Worm (Caenorhabditis elegans) whole organism, young adult: ENCODE measurements around the gene Y50E8A.1.

Experiments
- F22D6.2 ChIP-seq: sonication (generic microtip); optimal IDR thresholded peaks from 2 replicates; lab custom pipeline; 2016; ENCODE audit warnings: mild to moderate bottlenecking, missing genetic modification characterization, missing compliant biosample characterization
- F39B2.1 ChIP-seq: fragments of 200-800 bp; sonication (Bioruptor generic); IDR thresholded peaks from 2 replicates; pipeline ENCODE4 v1.3.6; 2022; ENCODE audit warnings: missing genetic modification reagents, missing genetic modification characterization, missing compliant biosample characterization
- T07F8.4 ChIP-seq: sonication (generic microtip); optimal IDR thresholded peaks from 2 replicates; lab custom pipeline; 2016; ENCODE audit warnings: mild to moderate bottlenecking, missing genetic modification characterization, moderate library complexity, missing compliant biosample characterization
- T26A5.8 ChIP-seq: sonication (generic microtip); optimal IDR thresholded peaks from 2 replicates; lab custom pipeline; 2016; ENCODE audit warnings: missing genetic modification characterization, missing compliant biosample characterization
- Y53F4B.3 ChIP-seq: fragments of 200-800 bp; sonication (Bioruptor generic); IDR thresholded peaks from 2 replicates; pipeline ENCODE4 v1.3.6; 2022; ENCODE audit warnings: missing genetic modification reagents, missing genetic modification characterization, missing compliant biosample characterization
- Y67H2A.10 ChIP-seq: fragments of 200-800 bp; sonication (Bioruptor generic); conservative IDR thresholded peaks from 2 replicates; pipeline ENCODE4 v1.3.6; 2022; ENCODE audit warnings: missing genetic modification reagents, missing genetic modification characterization, missing compliant biosample characterization
- Y95B8A.8 ChIP-seq: fragments of 200-800 bp; sonication (Bioruptor generic); IDR thresholded peaks from 2 replicates; pipeline ENCODE4 v1.3.6; 2022; ENCODE audit warnings: missing genetic modification reagents, missing genetic modification characterization, missing compliant biosample characterization
- akir-1 ChIP-seq: fragments of 200-800 bp; sonication (Bioruptor generic); optimal IDR thresholded peaks from 2 replicates; lab custom pipeline; 2018; ENCODE audit warnings: mild to moderate bottlenecking, missing genetic modification characterization, moderate library complexity, missing compliant biosample characterization
- ceh-58 ChIP-seq: fragments of 200-800 bp; sonication (Bioruptor generic); IDR thresholded peaks from 2 replicates; pipeline ENCODE4 v1.3.6; 2022; ENCODE audit warnings: missing genetic modification characterization, missing compliant biosample characterization
- ceh-79 ChIP-seq: sonication (generic microtip); optimal IDR thresholded peaks from 2 replicates; lab custom pipeline; 2017; ENCODE audit warnings: mild to moderate bottlenecking, missing genetic modification characterization, missing compliant biosample characterization
- ceh-91 ChIP-seq: fragments of 200-800 bp; sonication (Bioruptor generic); IDR thresholded peaks from 2 replicates; pipeline ENCODE4 v1.3.6; 2022; ENCODE audit warnings: missing genetic modification reagents, missing genetic modification characterization, missing compliant biosample characterization
- egrh-3 ChIP-seq: fragments of 200-800 bp; sonication (Bioruptor generic); IDR thresholded peaks from 2 replicates; pipeline ENCODE4 v1.3.6; 2022; ENCODE audit warnings: missing genetic modification reagents, missing genetic modification characterization, missing compliant biosample characterization
- gei-17 ChIP-seq: fragments of 200-800 bp; sonication (Bioruptor generic); optimal IDR thresholded peaks from 2 replicates; lab custom pipeline; 2018; ENCODE audit warnings: mild to moderate bottlenecking, missing genetic modification characterization, missing compliant biosample characterization
- hmg-1.2 ChIP-seq: fragments of 200-800 bp; sonication (Bioruptor generic); IDR thresholded peaks from 2 replicates; pipeline ENCODE4 v1.3.6; 2022; ENCODE audit warnings: missing genetic modification reagents, missing genetic modification characterization, missing compliant biosample characterization
- lag-1 ChIP-seq: fragments of 200-800 bp; sonication (Bioruptor generic); IDR thresholded peaks from 2 replicates; pipeline ENCODE4 v1.3.6; 2022; ENCODE audit warnings: missing genetic modification reagents, missing genetic modification characterization, missing compliant biosample characterization
- lin-26 ChIP-seq: fragments of 200-800 bp; sonication (Bioruptor generic); IDR thresholded peaks from 2 replicates; pipeline ENCODE4 v1.3.6; 2022; ENCODE audit warnings: missing genetic modification reagents, missing genetic modification characterization, missing compliant biosample characterization
- lin-54 ChIP-seq: fragments of 200-800 bp; sonication (Bioruptor generic); optimal IDR thresholded peaks from 2 replicates; lab custom pipeline; 2018; ENCODE audit warnings: mild to moderate bottlenecking, missing genetic modification characterization, missing compliant biosample characterization
- madf-3 ChIP-seq: fragments of 200-800 bp; sonication (Bioruptor generic); IDR thresholded peaks from 2 replicates; pipeline ENCODE4 v1.3.6; 2022; ENCODE audit warnings: missing genetic modification reagents, missing genetic modification characterization, missing compliant biosample characterization
- mcd-1 ChIP-seq: fragments of 200-800 bp; sonication (Bioruptor generic); IDR thresholded peaks from 2 replicates; pipeline ENCODE4 v1.3.6; 2022; ENCODE audit warnings: missing genetic modification reagents, missing genetic modification characterization, missing compliant biosample characterization
- mxl-1 ChIP-seq: sonication (generic microtip); optimal IDR thresholded peaks from 2 replicates; lab custom pipeline; 2016; ENCODE audit warnings: missing genetic modification characterization, missing compliant biosample characterization
- nhr-179 ChIP-seq: sonication (generic microtip); optimal IDR thresholded peaks from 2 replicates; lab custom pipeline; 2016; ENCODE audit warnings: mild to moderate bottlenecking, missing genetic modification characterization, missing compliant biosample characterization
- repo-1 ChIP-seq: sonication (generic microtip); optimal IDR thresholded peaks from 2 replicates; lab custom pipeline; 2017; ENCODE audit warnings: mild to moderate bottlenecking, missing genetic modification characterization, missing compliant biosample characterization
- snpc-1.1 ChIP-seq: sonication (generic microtip); optimal IDR thresholded peaks from 2 replicates; lab custom pipeline; 2017; ENCODE audit warnings: missing genetic modification characterization, mild to moderate bottlenecking, missing compliant biosample characterization, antibody characterized with exemption, moderate library complexity, missing genotype, missing genetic modification reagents; ENCODE audit not compliant: insufficient read depth
- snpc-1.3 ChIP-seq: sonication (generic microtip); optimal IDR thresholded peaks from 2 replicates; lab custom pipeline; 2017; ENCODE audit warnings: missing genetic modification characterization, mild to moderate bottlenecking, missing compliant biosample characterization, antibody characterized with exemption, moderate library complexity, missing genotype, missing genetic modification reagents; ENCODE audit not compliant: insufficient read depth
- zfh-2 ChIP-seq: fragments of 200-800 bp; sonication (Bioruptor generic); conservative IDR thresholded peaks from 2 replicates; pipeline ENCODE4 v1.3.6; 2022; ENCODE audit warnings: missing genetic modification reagents, missing genetic modification characterization, missing compliant biosample characterization
- zim-3 ChIP-seq: sonication (generic microtip); optimal IDR thresholded peaks from 2 replicates; lab custom pipeline; 2017; ENCODE audit warnings: mild to moderate bottlenecking, missing genetic modification characterization, moderate library complexity, missing compliant biosample characterization

Gene Y50E8A.1

DNA sequence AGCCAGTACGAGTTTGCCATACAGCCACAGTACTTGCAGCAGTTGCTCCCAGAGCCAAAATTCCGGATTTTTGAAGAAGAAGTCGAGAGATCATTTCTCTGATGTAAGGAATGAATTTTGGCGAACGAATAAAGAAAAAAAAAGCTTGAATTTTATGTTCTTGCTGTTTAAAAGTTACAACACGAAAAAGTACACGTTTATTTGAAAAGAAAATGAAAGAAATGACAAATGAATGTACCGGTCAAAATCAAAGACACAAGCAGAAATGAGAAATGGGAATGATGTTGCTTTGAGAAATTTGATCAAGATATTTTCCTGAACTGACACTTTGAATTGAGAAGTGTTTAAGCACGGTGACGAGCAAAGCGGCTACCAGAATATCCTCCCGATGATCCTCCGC lies 14.5 kb downstream of the Y50E8A.1 start, which contains the start of gene Y50E8A.6:
TSS of gene Y50E8A.6 (minus strand) at position 101 of the 400 bp plus-strand sequence.
- TF ChIP-seq repo-1 (tag; lab: Kevin White, UChicago), result no peak
- no peak for TF ChIP-seq F22D6.2
- no peak for TF ChIP-seq ceh-58 (GFP tag; lab: Robert Waterston, UW)
- TF ChIP-seq Y53F4B.3 (GFP tag; lab: Robert Waterston, UW), result no peak
- no peak for TF ChIP-seq lag-1
- no peak for TF ChIP-seq Y67H2A.10 (GFP tag; lab: Robert Waterston, UW)
- TF ChIP-seq gei-17, result no peak
- TF ChIP-seq, all 124 proteins: peak for 0

DNA sequence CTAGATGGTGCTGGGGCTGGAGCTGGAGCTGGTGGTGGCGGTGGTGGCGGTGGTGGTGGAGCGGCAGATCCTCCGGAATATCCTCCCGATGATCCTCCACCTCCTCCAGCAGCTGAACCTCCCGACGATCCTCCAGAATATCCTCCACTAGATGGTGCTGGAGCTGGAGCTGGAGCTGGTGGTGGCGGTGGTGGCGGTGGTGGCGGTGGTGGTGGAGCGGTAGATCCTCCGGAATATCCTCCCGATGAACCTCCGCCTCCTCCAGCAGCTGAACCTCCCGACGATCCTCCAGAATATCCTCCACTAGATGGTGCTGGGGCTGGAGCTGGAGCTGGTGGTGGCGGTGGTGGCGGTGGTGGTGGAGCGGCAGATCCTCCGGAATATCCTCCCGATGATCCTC lies 16.2 kb downstream of the Y50E8A.1 start:
- peak; percentile 78; the same call in 1 of the 2 replicates for TF ChIP-seq egrh-3
- TF ChIP-seq, all 124 proteins: peak for 1; not testable (repeated sequence) for 123

ce11 chrV:14743438-14743837 lies 16.7 kb downstream of the Y50E8A.1 start:
- TF ChIP-seq egrh-3, result peak; percentile 74; the same call in 1 of the 2 replicates

DNA sequence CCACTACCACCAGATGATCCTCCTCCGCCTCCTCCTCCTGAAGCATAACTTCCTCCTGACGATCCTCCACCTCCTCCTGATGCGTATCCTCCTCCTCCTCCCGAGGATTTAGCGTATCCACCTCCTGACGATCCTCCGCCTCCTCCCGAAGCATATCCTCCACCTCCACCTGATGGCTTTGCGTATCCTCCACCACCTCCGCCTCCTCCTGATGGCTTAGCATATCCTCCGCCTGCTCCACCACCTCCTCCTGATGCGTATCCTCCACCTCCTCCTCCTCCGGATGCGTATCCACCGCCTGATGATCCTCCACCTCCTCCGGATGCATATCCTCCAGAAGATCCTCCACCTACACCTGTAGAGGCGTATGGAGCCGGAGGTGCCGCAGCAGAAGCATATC lies 18.1 kb downstream of the Y50E8A.1 start:
- TF ChIP-seq T07F8.4 (tag; lab: Kevin White, UChicago), result no peak
- 0 out of 2 replicates have a peak, but pooled peaks have one; percentile 14 for TF ChIP-seq lin-26 (GFP tag; lab: Robert Waterston, UW)
- peak; percentile 85 for TF ChIP-seq zfh-2
- TF ChIP-seq repo-1 (tag; lab: Kevin White, UChicago), result no peak
- TF ChIP-seq ceh-91 (GFP tag; lab: Robert Waterston, UW), result no peak
- no peak for TF ChIP-seq madf-3 (GFP tag; lab: Robert Waterston, UW)
- TF ChIP-seq egrh-3, result peak; percentile 69

- TF ChIP-seq egrh-3 (peak; percentile 70; the same call in 1 of the 2 replicates), zfh-2 (peak; percentile 79; the same call in 1 of the 2 replicates), T26A5.8 (no peak)
These were observed 20.3 kb downstream of the Y50E8A.1 start for ce11 chrV:14746975-14747374.

ce11 chrV:14748608-14749137 lies 22.0 kb downstream of the Y50E8A.1 start, which contains the start of the genes lipl-8 and Y50E8A.22:
TSS of gene lipl-8 (minus strand) at chrV:14748708.
TSS of gene Y50E8A.22 (minus strand) at chrV:14749087.
- TF ChIP-seq mcd-1 (GFP tag; lab: Robert Waterston, UW), result no peak
- no peak for TF ChIP-seq Y95B8A.8 (GFP tag; lab: Robert Waterston, UW)
- no peak for TF ChIP-seq lin-54 (GFP tag; lab: Kevin White, UChicago)
- no peak for TF ChIP-seq hmg-1.2 (GFP tag; lab: Robert Waterston, UW)
- TF ChIP-seq snpc-1.3, result no peak
- no peak for TF ChIP-seq ceh-79 (tag; lab: Kevin White, UChicago)
- no peak for TF ChIP-seq nhr-179 (tag; lab: Kevin White, UChicago)
- TF ChIP-seq mxl-1 (tag; lab: Kevin White, UChicago), result no peak
- TF ChIP-seq akir-1 (GFP tag; lab: Kevin White, UChicago), result no peak
- TF ChIP-seq zim-3, result no peak

- TF ChIP-seq egrh-3, result peak; percentile 17; the same call in 1 of the 2 replicates
These were observed 23.7 kb downstream of the Y50E8A.1 start, which contains the start of gene nspa-10 for ce11 chrV:14750357-14750756. TSS of gene nspa-10 (minus strand) at chrV:14750457.

- no peak for TF ChIP-seq snpc-1.1 (tag; lab: Kevin White, UChicago)
- no peak for TF ChIP-seq F39B2.1 (GFP tag; lab: Robert Waterston, UW)
These were observed 35.9 kb downstream of the Y50E8A.1 start for ce11 chrV:14762563-14762962.
